Worm (Caenorhabditis elegans): ENCODE measurements around the gene hyl-2.
A peak's percentile ranks its signal among the peaks of the same experiment; 100 is the strongest.

Gene hyl-2

DNA sequence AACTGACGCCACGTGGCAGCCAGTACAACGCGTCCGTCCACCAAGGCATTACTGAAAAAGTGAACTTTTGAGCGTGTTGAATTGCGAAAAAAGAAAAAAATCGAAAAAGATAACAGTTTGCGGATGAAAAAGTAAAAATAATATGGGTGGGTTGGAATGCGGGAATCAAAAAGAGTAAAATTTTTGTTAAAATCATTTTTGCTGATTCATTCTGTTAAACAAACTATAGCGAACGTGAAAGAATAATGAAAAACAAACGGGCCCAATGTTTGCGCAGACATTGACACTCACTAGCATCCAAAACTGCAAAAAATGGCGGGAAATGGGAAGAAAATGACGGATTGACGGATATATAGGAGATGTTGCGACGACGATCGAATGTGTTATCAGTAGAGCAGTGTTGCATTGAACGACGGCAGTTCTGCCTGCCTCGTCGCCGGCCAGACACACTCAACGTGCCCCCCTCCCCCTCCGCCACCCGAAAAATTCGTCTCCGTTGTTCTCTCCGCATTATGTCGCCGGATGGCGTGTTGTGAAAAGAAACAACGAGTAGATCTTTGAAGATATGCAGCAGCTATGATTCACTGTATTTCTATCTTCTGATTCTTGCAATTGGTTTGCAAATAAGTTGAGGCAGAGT is at the start of gene hyl-2:
Gene hyl-2 (minus strand): TSS at position 51 of the 640 bp plus-strand sequence.
- TF ChIP-seq elt-1 (tag; optimal IDR thresholded peaks at IDR 0.05; ENCODE audit: borderline replicate concordance, insufficient read depth) = peak; percentile 21
- no peak for TF ChIP-seq unc-39 (tag; optimal IDR thresholded peaks at IDR 0.05)
- TF ChIP-seq lin-13 (tag; optimal IDR thresholded peaks at IDR 0.05) = peak; percentile 10
- TF ChIP-seq ham-2 (GFP tag; optimal IDR thresholded peaks at IDR 0.05) = peak; percentile 37
- TF ChIP-seq sptf-1 (tag; optimal IDR thresholded peaks at IDR 0.05) = peak; percentile 42
- TF ChIP-seq cnd-1 (tag; optimal IDR thresholded peaks at IDR 0.05) = peak; percentile 39
- TF ChIP-seq mls-2 (tag; optimal IDR thresholded peaks at IDR 0.05) = peak; percentile 8
- TF ChIP-seq mab-5 (tag; optimal IDR thresholded peaks at IDR 0.05) = no peak
- no peak for TF ChIP-seq blmp-1 (tag; optimal IDR thresholded peaks at IDR 0.05)
- TF ChIP-seq mep-1 (tag; optimal IDR thresholded peaks at IDR 0.05) = no peak
- peak; percentile 5 for TF ChIP-seq hlh-1 (tag; optimal IDR thresholded peaks at IDR 0.05)
- no peak for TF ChIP-seq drap-1 (GFP tag; optimal IDR thresholded peaks at IDR 0.05)
- TF ChIP-seq unc-62 (GFP tag; optimal IDR thresholded peaks at IDR 0.05) = no peak
- no peak for TF ChIP-seq M03D4.4 (tag; optimal IDR thresholded peaks at IDR 0.05)
- TF ChIP-seq elt-3 (tag; optimal IDR thresholded peaks at IDR 0.05) = no peak
- TF ChIP-seq nhr-12 (tag; optimal IDR thresholded peaks at IDR 0.05) = no peak
- TF ChIP-seq ces-1 (GFP tag; optimal IDR thresholded peaks at IDR 0.05) = no peak
- no peak for TF ChIP-seq ztf-11 (tag; optimal IDR thresholded peaks at IDR 0.05)
- no peak for TF ChIP-seq nhr-28 (tag; optimal IDR thresholded peaks at IDR 0.05)

DNA sequence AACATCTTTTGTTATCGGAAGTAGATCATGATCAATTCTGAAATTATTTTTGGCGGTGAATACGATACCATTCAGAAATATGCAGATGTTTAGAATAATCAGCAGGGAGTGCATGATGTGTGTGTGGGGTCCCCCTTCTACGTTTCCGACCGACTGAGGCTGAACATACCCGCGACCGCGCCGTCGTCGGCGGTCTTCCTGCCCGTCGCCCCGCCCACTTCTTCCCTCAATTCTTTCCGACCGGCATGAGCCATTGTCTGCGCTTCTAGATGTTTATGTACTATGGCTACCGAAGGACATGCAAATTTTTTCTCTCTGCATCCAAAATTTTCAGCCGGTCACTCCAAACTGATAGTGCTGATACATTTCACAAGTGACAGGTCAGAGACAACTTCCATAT is 44.8 kb upstream of the hyl-2 start:
- no peak for TF ChIP-seq ceh-83 (GFP tag; optimal IDR thresholded peaks at IDR 0.05)
- TF ChIP-seq lin-13 (tag; optimal IDR thresholded peaks at IDR 0.05) = no peak
- no peak for TF ChIP-seq tbx-8 (GFP tag; optimal IDR thresholded peaks at IDR 0.05)
- no peak for TF ChIP-seq snpc-4 (tag; optimal IDR thresholded peaks at IDR 0.05)
- TF ChIP-seq ceh-39 (tag; optimal IDR thresholded peaks at IDR 0.05) = no peak
- no peak for TF ChIP-seq nhr-76 (tag; optimal IDR thresholded peaks at IDR 0.05)
- TF ChIP-seq hlh-1 (tag; optimal IDR thresholded peaks at IDR 0.05) = no peak
- no peak for TF ChIP-seq nhr-237 (tag; optimal IDR thresholded peaks at IDR 0.05)
- no peak for TF ChIP-seq ham-2 (GFP tag; optimal IDR thresholded peaks at IDR 0.05)
- no peak for TF ChIP-seq ceh-43 (GFP tag; optimal IDR thresholded peaks at IDR 0.05)
- TF ChIP-seq unc-62 (GFP tag; optimal IDR thresholded peaks at IDR 0.05) = no peak
- TF ChIP-seq mab-5 (tag; optimal IDR thresholded peaks at IDR 0.05) = no peak
- TF ChIP-seq mep-1 (tag; optimal IDR thresholded peaks at IDR 0.05) = no peak
- TF ChIP-seq lin-32 (GFP tag; optimal IDR thresholded peaks at IDR 0.05) = no peak
- TF ChIP-seq zip-8 (tag; optimal IDR thresholded peaks at IDR 0.05) = no peak

DNA sequence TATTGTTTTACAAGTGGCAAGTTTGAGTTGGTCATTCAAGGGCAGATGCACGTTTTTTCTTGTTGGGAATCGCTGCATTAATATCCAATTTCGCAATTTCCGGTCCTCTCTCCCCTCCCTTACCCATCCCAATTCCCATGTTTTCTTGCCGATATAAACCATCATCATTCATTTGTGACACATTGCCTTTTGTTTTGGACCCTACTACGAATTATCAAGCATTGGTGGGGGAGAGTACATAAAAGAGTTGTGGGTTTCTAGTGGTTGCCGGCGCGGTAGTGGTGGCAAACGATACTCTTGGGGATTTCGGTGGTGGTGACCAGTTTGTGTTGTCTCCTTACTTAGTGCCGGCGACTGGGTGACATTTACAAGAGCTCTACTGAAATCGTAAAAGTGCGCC is 43.0 kb upstream of the hyl-2 start:
- TF ChIP-seq snpc-4 (tag; optimal IDR thresholded peaks at IDR 0.05) (no peak), cnd-1 (tag; optimal IDR thresholded peaks at IDR 0.05) (peak; percentile 26)

DNA sequence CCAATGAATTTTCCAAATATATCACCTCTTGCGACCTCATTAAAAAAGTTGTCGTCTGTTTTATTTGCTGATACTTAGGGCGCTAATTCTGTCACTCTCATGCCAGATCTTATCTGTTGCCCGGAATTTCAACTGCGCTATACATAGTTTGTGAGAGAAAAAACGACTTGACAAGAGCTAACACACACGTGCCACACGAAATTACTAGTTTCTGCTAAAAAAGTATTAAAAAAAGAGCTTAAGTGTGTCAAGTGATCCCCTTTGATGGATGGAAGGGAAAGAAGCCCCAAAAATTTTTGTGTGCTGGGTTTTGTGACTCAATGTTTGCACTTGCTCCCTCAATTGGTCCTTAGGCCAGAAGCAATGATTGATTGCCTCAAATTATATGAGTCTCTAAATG is 41.4 kb upstream of the hyl-2 start:
- TF ChIP-seq mep-1 (tag; optimal IDR thresholded peaks at IDR 0.05) (no peak), elt-3 (tag; optimal IDR thresholded peaks at IDR 0.05) (no peak), tbx-8 (GFP tag; optimal IDR thresholded peaks at IDR 0.05) (no peak), M03D4.4 (tag; optimal IDR thresholded peaks at IDR 0.05) (no peak), flh-1 (GFP tag; optimal IDR thresholded peaks at IDR 0.05) (no peak), nhr-12 (tag; optimal IDR thresholded peaks at IDR 0.05) (no peak), zip-8 (tag; optimal IDR thresholded peaks at IDR 0.05) (no peak), unc-62 (GFP tag; optimal IDR thresholded peaks at IDR 0.05) (no peak), lin-32 (GFP tag; optimal IDR thresholded peaks at IDR 0.05) (no peak), snpc-4 (tag; optimal IDR thresholded peaks at IDR 0.05) (no peak), bed-3 (GFP tag; optimal IDR thresholded peaks at IDR 0.05) (no peak)

DNA sequence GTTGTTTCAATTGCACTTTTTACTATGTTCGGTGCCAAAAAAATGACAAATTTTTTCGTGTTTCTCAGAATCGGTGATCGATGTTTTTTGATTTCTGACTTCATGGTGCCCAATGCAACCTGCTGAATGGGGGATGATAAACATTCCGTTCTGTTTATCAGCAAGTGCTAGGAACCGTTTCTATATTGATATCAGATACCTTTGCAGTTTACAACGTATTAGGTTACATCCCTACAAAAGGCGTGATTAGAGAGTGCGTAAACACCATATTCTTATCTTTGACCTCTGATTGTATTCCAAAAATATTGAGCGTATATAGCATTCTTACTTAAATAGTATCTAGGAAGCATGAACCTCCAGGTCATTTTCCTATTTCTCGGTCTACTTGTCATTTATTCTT is 33.5 kb upstream of the hyl-2 start, which contains the start of gene aman-1:
Gene aman-1 (plus strand): TSS at position 344 of the 400 bp plus-strand sequence.
- TF ChIP-seq unc-62 (GFP tag; optimal IDR thresholded peaks at IDR 0.05) = no peak
- no peak for TF ChIP-seq lin-13 (tag; optimal IDR thresholded peaks at IDR 0.05)
- no peak for TF ChIP-seq ham-2 (GFP tag; optimal IDR thresholded peaks at IDR 0.05)
- no peak for TF ChIP-seq nhr-76 (tag; optimal IDR thresholded peaks at IDR 0.05)
- no peak for TF ChIP-seq ceh-83 (GFP tag; optimal IDR thresholded peaks at IDR 0.05)
- TF ChIP-seq mep-1 (tag; optimal IDR thresholded peaks at IDR 0.05) = no peak
- no peak for TF ChIP-seq ztf-11 (tag; optimal IDR thresholded peaks at IDR 0.05)
- TF ChIP-seq unc-39 (tag; optimal IDR thresholded peaks at IDR 0.05) = no peak
- TF ChIP-seq sptf-1 (tag; optimal IDR thresholded peaks at IDR 0.05) = no peak
- no peak for TF ChIP-seq ceh-39 (tag; optimal IDR thresholded peaks at IDR 0.05)
- TF ChIP-seq zip-8 (tag; optimal IDR thresholded peaks at IDR 0.05) = no peak
- TF ChIP-seq cnd-1 (tag; optimal IDR thresholded peaks at IDR 0.05) = no peak
- TF ChIP-seq elt-1 (tag; optimal IDR thresholded peaks at IDR 0.05; ENCODE audit: borderline replicate concordance, insufficient read depth) = no peak
- no peak for TF ChIP-seq ces-1 (GFP tag; optimal IDR thresholded peaks at IDR 0.05)
- TF ChIP-seq ceh-43 (GFP tag; optimal IDR thresholded peaks at IDR 0.05) = no peak
- no peak for TF ChIP-seq M03D4.4 (tag; optimal IDR thresholded peaks at IDR 0.05)
- TF ChIP-seq unc-120 (tag; optimal IDR thresholded peaks at IDR 0.05; ENCODE audit: poor library complexity, severe bottlenecking) = no peak
